Worm (Caenorhabditis elegans): Measurements from ENCODE around the gene R148.7.

The R148.7 gene

ce11 chrIII:3198307-3198706 is at the start of gene R148.7:
Gene R148.7, minus strand, starts transcription at chrIII:3198407.
- TF ChIP-seq mab-5 (tag; optimal IDR thresholded peaks at IDR 0.05) (no peak), ceh-16 (tag; optimal IDR thresholded peaks at IDR 0.05) (no peak), peb-1 (tag; optimal IDR thresholded peaks at IDR 0.05) (no peak), nhr-237 (tag; optimal IDR thresholded peaks at IDR 0.05) (no peak), nhr-23 (tag; optimal IDR thresholded peaks at IDR 0.05) (no peak), nhr-6 (tag; optimal IDR thresholded peaks at IDR 0.05) (no peak), dmd-4 (tag; optimal IDR thresholded peaks at IDR 0.05) (no peak), crh-2 (tag; optimal IDR thresholded peaks at IDR 0.05) (no peak), nhr-77 (tag; optimal IDR thresholded peaks at IDR 0.05) (no peak), unc-62 (GFP tag; optimal IDR thresholded peaks at IDR 0.05) (no peak), Y55F3AM.14 (GFP tag; optimal IDR thresholded peaks at IDR 0.05) (no peak), snpc-4 (tag; optimal IDR thresholded peaks at IDR 0.05) (no peak)

DNA sequence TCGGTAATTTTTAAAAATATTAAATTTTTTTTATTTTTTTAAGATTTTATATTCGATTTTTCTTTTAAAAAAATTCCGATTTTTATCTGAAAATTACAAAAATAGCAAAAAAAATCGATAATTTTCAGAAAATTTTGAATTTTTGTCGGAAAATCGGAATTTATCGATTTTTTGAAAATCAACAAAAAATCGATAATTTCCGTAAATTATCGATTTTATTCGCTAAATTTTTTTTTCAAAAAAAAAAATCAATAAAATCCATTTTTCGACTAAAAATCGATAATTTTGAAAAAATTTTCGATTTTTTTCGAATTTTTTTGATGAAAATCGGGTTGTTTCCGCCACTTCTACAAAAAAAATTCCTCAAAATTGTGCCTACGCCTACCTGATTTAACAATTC is 44.2 kb upstream of the R148.7 start:
- TF ChIP-seq ceh-16 (tag; optimal IDR thresholded peaks at IDR 0.05) (no peak), nhr-12 (tag; optimal IDR thresholded peaks at IDR 0.05) (no peak), C34F6.9 (tag; optimal IDR thresholded peaks at IDR 0.05) (no peak), nhr-21 (tag; optimal IDR thresholded peaks at IDR 0.05) (no peak)

ce11 chrIII:3241943-3242342 is 43.7 kb upstream of the R148.7 start:
- TF ChIP-seq elt-1 (tag; optimal IDR thresholded peaks at IDR 0.05) (no peak), ztf-11 (tag; optimal IDR thresholded peaks at IDR 0.05) (no peak), nhr-11 (tag; optimal IDR thresholded peaks at IDR 0.05) (no peak), nhr-21 (tag; optimal IDR thresholded peaks at IDR 0.05) (no peak), egl-27 (tag; optimal IDR thresholded peaks at IDR 0.05) (no peak)

ce11 chrIII:3241361-3241760 is 43.2 kb upstream of the R148.7 start:
- no peak for TF ChIP-seq ama-1 (optimal IDR thresholded peaks at IDR 0.05)
- no peak for TF ChIP-seq dmd-4 (tag; optimal IDR thresholded peaks at IDR 0.05)
- TF ChIP-seq elt-1 (tag; optimal IDR thresholded peaks at IDR 0.05): no peak
- TF ChIP-seq Y55F3AM.14 (GFP tag; optimal IDR thresholded peaks at IDR 0.05): no peak
- no peak for TF ChIP-seq sma-3 (GFP tag; optimal IDR thresholded peaks at IDR 0.05)
- TF ChIP-seq aly-2 (tag; optimal IDR thresholded peaks at IDR 0.05): no peak
- no peak for TF ChIP-seq lin-39 (tag; optimal IDR thresholded peaks at IDR 0.05)
- TF ChIP-seq alr-1 (tag; optimal IDR thresholded peaks at IDR 0.05): no peak
- TF ChIP-seq skn-1 (tag; optimal IDR thresholded peaks at IDR 0.05): no peak
- TF ChIP-seq nhr-10 (tag; optimal IDR thresholded peaks at IDR 0.05): no peak
- TF ChIP-seq elt-3 (tag; optimal IDR thresholded peaks at IDR 0.05): no peak

DNA sequence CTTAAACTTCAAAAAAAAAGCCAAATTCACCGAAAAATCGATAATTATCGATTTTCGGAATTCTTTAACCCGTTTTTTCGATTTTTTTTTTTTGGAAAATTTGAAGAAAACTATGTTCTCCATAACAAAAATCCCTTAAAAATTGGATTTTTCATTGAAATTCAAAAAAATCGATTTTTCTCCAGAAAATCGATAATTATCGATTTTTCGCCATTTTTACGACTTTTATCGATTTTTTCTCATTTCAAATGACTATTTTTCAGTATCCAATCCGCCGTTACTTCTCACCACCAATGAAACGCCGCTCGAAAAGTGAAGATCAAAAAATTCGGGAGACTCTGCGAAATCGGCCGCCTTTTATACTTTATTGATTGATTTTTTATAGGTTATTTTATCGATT is 42.7 kb upstream of the R148.7 start:
- no peak for TF ChIP-seq skn-1 (tag; optimal IDR thresholded peaks at IDR 0.05)
- TF ChIP-seq unc-39 (tag; optimal IDR thresholded peaks at IDR 0.05): no peak
- TF ChIP-seq F13H6.1 (tag; optimal IDR thresholded peaks at IDR 0.05): no peak
- TF ChIP-seq nhr-25 (tag; optimal IDR thresholded peaks at IDR 0.05): no peak

DNA sequence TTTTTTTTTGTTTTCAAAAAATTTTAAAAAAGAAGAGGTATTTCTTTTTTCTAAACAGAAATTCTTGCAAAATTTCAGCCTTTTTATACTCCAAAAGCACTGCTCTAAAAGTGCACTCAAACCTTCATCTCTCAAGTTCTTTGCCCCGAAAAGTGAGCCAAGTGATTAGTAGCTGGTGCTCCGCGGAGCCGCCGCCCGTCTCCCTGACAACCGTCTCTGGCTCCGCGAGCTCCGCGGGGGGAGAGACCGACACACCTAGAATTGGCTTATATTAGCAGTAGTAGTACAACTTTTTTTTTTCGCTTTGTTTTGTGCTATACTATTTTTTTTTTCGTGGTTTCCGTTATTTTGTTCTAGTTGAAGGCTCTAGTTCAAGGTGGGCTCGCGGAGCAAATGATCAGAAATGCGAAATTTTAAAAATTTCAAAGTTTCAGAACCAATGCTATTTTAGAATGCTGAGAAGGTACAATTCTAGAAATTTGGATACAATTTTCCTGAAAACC is 34.5 kb upstream of the R148.7 start, which contains the start of gene Y53G8AL.1:
Gene Y53G8AL.1 (plus strand): TSS at position 453 of the 503 bp plus-strand sequence.
- TF ChIP-seq crh-2 (tag; optimal IDR thresholded peaks at IDR 0.05) (no peak), mab-5 (tag; optimal IDR thresholded peaks at IDR 0.05) (no peak), ama-1 (optimal IDR thresholded peaks at IDR 0.05) (no peak), unc-39 (tag; optimal IDR thresholded peaks at IDR 0.05) (no peak), snpc-4 (tag; optimal IDR thresholded peaks at IDR 0.05) (no peak), nhr-77 (tag; optimal IDR thresholded peaks at IDR 0.05) (no peak), lin-13 (GFP tag; optimal IDR thresholded peaks at IDR 0.05) (no peak), mbf-1 (tag; optimal IDR thresholded peaks at IDR 0.05) (no peak)

DNA sequence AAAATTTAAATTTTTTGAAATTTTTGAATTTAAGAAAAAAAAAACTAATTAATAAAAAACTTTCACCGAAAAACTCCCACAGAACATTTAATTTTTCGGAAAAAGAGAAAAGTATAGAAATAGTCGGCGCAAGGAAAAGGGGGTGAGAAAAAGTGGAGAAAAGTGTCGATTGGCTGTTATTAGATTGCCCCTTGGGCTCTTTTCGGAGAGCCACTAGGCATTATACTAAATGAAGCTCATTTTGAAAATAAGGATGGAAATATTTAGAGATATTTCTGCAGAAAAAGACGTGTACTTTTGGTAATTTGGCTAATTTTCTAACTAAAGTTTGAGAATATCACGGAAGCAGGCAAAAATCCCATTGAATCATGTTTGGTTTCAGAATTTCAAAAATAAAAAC is 25.9 kb upstream of the R148.7 start:
- TF ChIP-seq blmp-1 (tag; optimal IDR thresholded peaks at IDR 0.05; ENCODE audit: insufficient read depth) (no peak), zag-1 (tag; optimal IDR thresholded peaks at IDR 0.05) (no peak), C34F6.9 (tag; optimal IDR thresholded peaks at IDR 0.05) (no peak), nhr-237 (tag; optimal IDR thresholded peaks at IDR 0.05) (no peak), mab-5 (tag; optimal IDR thresholded peaks at IDR 0.05) (no peak), sma-9 (GFP tag; optimal IDR thresholded peaks at IDR 0.05) (no peak), sma-9 (tag; optimal IDR thresholded peaks at IDR 0.05) (no peak), alr-1 (tag; optimal IDR thresholded peaks at IDR 0.05) (no peak), skn-1 (tag; optimal IDR thresholded peaks at IDR 0.05) (no peak), ztf-1 (GFP tag; conservative IDR thresholded peaks at IDR 0.05) (no peak), snpc-4 (tag; optimal IDR thresholded peaks at IDR 0.05) (no peak)
